Worm (Caenorhabditis elegans): ENCODE results near the gene B0336.12.

B0336.12 gene

ce11 chrIII:5721888-5722287 lies 11.9 kb upstream of the B0336.12 start:
- TF ChIP-seq ztf-29 (GFP tag; IDR thresholded peaks at IDR 0.05) (no peak), T22C8.4 (GFP tag; IDR thresholded peaks at IDR 0.05) (peak; percentile 18; the same call in 1 of the 2 replicates), flt-1 (GFP tag; IDR thresholded peaks at IDR 0.05) (peak; percentile 49; the same call in 1 of the 2 replicates), med-1 (GFP tag; optimal IDR thresholded peaks at IDR 0.05; ENCODE audit: insufficient read depth) (no peak), cog-1 (tag; optimal IDR thresholded peaks at IDR 0.05) (no peak), tab-1 (GFP tag; IDR thresholded peaks at IDR 0.05) (no peak), ref-1 (GFP tag; conservative IDR thresholded peaks at IDR 0.05) (no peak), klf-2 (GFP tag; conservative IDR thresholded peaks at IDR 0.05) (no peak), ztf-23 (GFP tag; IDR thresholded peaks at IDR 0.05) (no peak)

ce11 chrIII:5721488-5721887 lies 11.5 kb upstream of the B0336.12 start:
- no peak for TF ChIP-seq klf-2 (GFP tag; conservative IDR thresholded peaks at IDR 0.05)
- no peak for TF ChIP-seq flt-1 (GFP tag; IDR thresholded peaks at IDR 0.05)
- TF ChIP-seq T22C8.4 (GFP tag; IDR thresholded peaks at IDR 0.05), result no peak
- TF ChIP-seq ztf-23 (GFP tag; IDR thresholded peaks at IDR 0.05), result no peak

ce11 chrIII:5720266-5721019 lies 10.5 kb upstream of the B0336.12 start:
- TF ChIP-seq flt-1 (GFP tag; IDR thresholded peaks at IDR 0.05) (peak; percentile 22; the same call in 1 of the 2 replicates), ztf-23 (GFP tag; IDR thresholded peaks at IDR 0.05) (no peak)

- TF ChIP-seq ref-1 (GFP tag; conservative IDR thresholded peaks at IDR 0.05) (no peak), med-1 (GFP tag; optimal IDR thresholded peaks at IDR 0.05; ENCODE audit: insufficient read depth) (no peak), T22C8.4 (GFP tag; IDR thresholded peaks at IDR 0.05) (no peak), tab-1 (GFP tag; IDR thresholded peaks at IDR 0.05) (no peak), cog-1 (tag; optimal IDR thresholded peaks at IDR 0.05) (no peak), klf-2 (GFP tag; conservative IDR thresholded peaks at IDR 0.05) (no peak), ztf-29 (GFP tag; IDR thresholded peaks at IDR 0.05) (no peak), flt-1 (GFP tag; IDR thresholded peaks at IDR 0.05) (no peak), ztf-23 (GFP tag; IDR thresholded peaks at IDR 0.05) (no peak)
Measured at ce11 chrIII:5719832-5720194, 9.9 kb upstream of the B0336.12 start.

ce11 chrIII:5719105-5719831 lies 9.3 kb upstream of the B0336.12 start:
- TF ChIP-seq med-1 (GFP tag; optimal IDR thresholded peaks at IDR 0.05; ENCODE audit: insufficient read depth) (no peak), ref-1 (GFP tag; conservative IDR thresholded peaks at IDR 0.05) (no peak), cog-1 (tag; optimal IDR thresholded peaks at IDR 0.05) (no peak), ztf-29 (GFP tag; IDR thresholded peaks at IDR 0.05) (no peak), klf-2 (GFP tag; conservative IDR thresholded peaks at IDR 0.05) (no peak), flt-1 (GFP tag; IDR thresholded peaks at IDR 0.05) (no peak), ztf-23 (GFP tag; IDR thresholded peaks at IDR 0.05) (no peak), tab-1 (GFP tag; IDR thresholded peaks at IDR 0.05) (no peak), T22C8.4 (GFP tag; IDR thresholded peaks at IDR 0.05) (no peak)

- TF ChIP-seq klf-2 (GFP tag; conservative IDR thresholded peaks at IDR 0.05) (no peak), flt-1 (GFP tag; IDR thresholded peaks at IDR 0.05) (no peak), ztf-29 (GFP tag; IDR thresholded peaks at IDR 0.05) (no peak), tab-1 (GFP tag; IDR thresholded peaks at IDR 0.05) (no peak), cog-1 (tag; optimal IDR thresholded peaks at IDR 0.05) (no peak), med-1 (GFP tag; optimal IDR thresholded peaks at IDR 0.05; ENCODE audit: insufficient read depth) (no peak), ref-1 (GFP tag; conservative IDR thresholded peaks at IDR 0.05) (no peak), ztf-23 (GFP tag; IDR thresholded peaks at IDR 0.05) (no peak), T22C8.4 (GFP tag; IDR thresholded peaks at IDR 0.05) (no peak)
Measured at ce11 chrIII:5718385-5718784, 8.4 kb upstream of the B0336.12 start.

- TF ChIP-seq cog-1 (tag; optimal IDR thresholded peaks at IDR 0.05), result no peak
- TF ChIP-seq tab-1 (GFP tag; IDR thresholded peaks at IDR 0.05), result no peak
- TF ChIP-seq med-1 (GFP tag; optimal IDR thresholded peaks at IDR 0.05; ENCODE audit: insufficient read depth), result no peak
- TF ChIP-seq ztf-23 (GFP tag; IDR thresholded peaks at IDR 0.05), result no peak
- no peak for TF ChIP-seq klf-2 (GFP tag; conservative IDR thresholded peaks at IDR 0.05)
- no peak for TF ChIP-seq flt-1 (GFP tag; IDR thresholded peaks at IDR 0.05)
- no peak for TF ChIP-seq T22C8.4 (GFP tag; IDR thresholded peaks at IDR 0.05)
- no peak for TF ChIP-seq ref-1 (GFP tag; conservative IDR thresholded peaks at IDR 0.05)
- TF ChIP-seq ztf-29 (GFP tag; IDR thresholded peaks at IDR 0.05), result no peak
Measured at ce11 chrIII:5717173-5717748, 7.3 kb upstream of the B0336.12 start.

ce11 chrIII:5715467-5715866 lies 5.5 kb upstream of the B0336.12 start:
- no peak for TF ChIP-seq T22C8.4 (GFP tag; IDR thresholded peaks at IDR 0.05)
- no peak for TF ChIP-seq ref-1 (GFP tag; conservative IDR thresholded peaks at IDR 0.05)
- peak; percentile 77 for TF ChIP-seq cog-1 (tag; optimal IDR thresholded peaks at IDR 0.05)
- no peak for TF ChIP-seq med-1 (GFP tag; optimal IDR thresholded peaks at IDR 0.05; ENCODE audit: insufficient read depth)
- peak; percentile 32; the same call in 1 of the 2 replicates for TF ChIP-seq ztf-29 (GFP tag; IDR thresholded peaks at IDR 0.05)
- no peak for TF ChIP-seq tab-1 (GFP tag; IDR thresholded peaks at IDR 0.05)
- TF ChIP-seq klf-2 (GFP tag; conservative IDR thresholded peaks at IDR 0.05), result no peak
- TF ChIP-seq ztf-23 (GFP tag; IDR thresholded peaks at IDR 0.05), result peak; percentile 55; the same call in 1 of the 2 replicates
- 0 out of 2 replicates have a peak, but pooled peaks have one; percentile 34 for TF ChIP-seq flt-1 (GFP tag; IDR thresholded peaks at IDR 0.05)

- TF ChIP-seq tab-1 (GFP tag; IDR thresholded peaks at IDR 0.05), result no peak
- peak; percentile 15; the same call in 1 of the 2 replicates for TF ChIP-seq flt-1 (GFP tag; IDR thresholded peaks at IDR 0.05)
Measured at ce11 chrIII:5714984-5715454, 5.1 kb upstream of the B0336.12 start.
